Fruit fly (Drosophila melanogaster) whole organism, adult: Measurements from ENCODE around the gene Nepl18.

Source experiments
- CG11617 ChIP-seq: fragments of 200-800 bp; sonication (Bioruptor generic); optimal IDR thresholded peaks from 2 replicates; lab custom pipeline; 2017; ENCODE audit warnings: mild to moderate bottlenecking, missing biosample characterization, missing genetic modification reagents, missing genetic modification characterization
- CG12768 ChIP-seq: fragments of 200-800 bp; sonication (Bioruptor generic); optimal IDR thresholded peaks from 2 replicates; lab custom pipeline; 2017; ENCODE audit warnings: missing biosample characterization, missing genetic modification characterization, mild to moderate bottlenecking, moderate library complexity, missing genetic modification reagents
- CG14711 ChIP-seq: fragments of 200-800 bp; sonication (Bioruptor generic); optimal IDR thresholded peaks from 2 replicates; lab custom pipeline; 2018; ENCODE audit warnings: missing biosample characterization, mild to moderate bottlenecking, missing genetic modification characterization, moderate library complexity
- CG1620 ChIP-seq: fragments of 200-800 bp; sonication (Bioruptor generic); optimal IDR thresholded peaks from 2 replicates; lab custom pipeline; 2016; ENCODE audit warnings: missing biosample characterization, missing genetic modification characterization
- CG33017 ChIP-seq: fragments of 200-800 bp; sonication (Bioruptor generic); optimal IDR thresholded peaks from 2 replicates; lab custom pipeline; 2018; ENCODE audit warnings: missing biosample characterization, mild to moderate bottlenecking, missing genetic modification characterization, moderate library complexity
- CG5204 ChIP-seq: fragments of 200-800 bp; sonication (Bioruptor generic); optimal IDR thresholded peaks from 2 replicates; lab custom pipeline; 2016; ENCODE audit warnings: missing biosample characterization, missing genetic modification characterization
- CG7045 ChIP-seq: fragments of 200-800 bp; sonication (Bioruptor generic); optimal IDR thresholded peaks from 2 replicates; lab custom pipeline; 2017; ENCODE audit warnings: missing biosample characterization, mild to moderate bottlenecking, missing genetic modification characterization
- CG7101 ChIP-seq: fragments of 200-800 bp; sonication (Bioruptor generic); optimal IDR thresholded peaks from 2 replicates; lab custom pipeline; 2018; ENCODE audit warnings: missing biosample characterization, mild to moderate bottlenecking, missing genetic modification characterization, moderate library complexity
- Clk ChIP-seq: fragments of 200-800 bp; sonication (Bioruptor generic); optimal IDR thresholded peaks from 2 replicates; lab custom pipeline; 2017; ENCODE audit warnings: missing biosample characterization, missing genetic modification characterization
- Crg-1 ChIP-seq: fragments of 200-800 bp; sonication (Bioruptor generic); optimal IDR thresholded peaks from 2 replicates; lab custom pipeline; 2016; ENCODE audit warnings: missing biosample characterization, missing genetic modification characterization
- Hr96 ChIP-seq: fragments of 200-800 bp; sonication (Bioruptor generic); optimal IDR thresholded peaks from 2 replicates; lab custom pipeline; 2016; ENCODE audit warnings: missing biosample characterization, missing genetic modification characterization
- Mnt ChIP-seq: fragments of 200-800 bp; sonication (Bioruptor generic); optimal IDR thresholded peaks from 2 replicates; lab custom pipeline; 2016; ENCODE audit warnings: missing biosample characterization, mild to moderate bottlenecking, missing genetic modification characterization
- bab1 ChIP-seq: fragments of 200-800 bp; sonication (Bioruptor generic); optimal IDR thresholded peaks from 3 replicates; lab custom pipeline; 2019; ENCODE audit warnings: missing biosample characterization, mild to moderate bottlenecking, missing genetic modification characterization, moderate library complexity
- cic ChIP-seq: fragments of 200-800 bp; sonication (Bioruptor generic); optimal IDR thresholded peaks from 2 replicates; lab custom pipeline; 2017; ENCODE audit warnings: missing biosample characterization, mild to moderate bottlenecking, missing genetic modification characterization, moderate library complexity
- cnc ChIP-seq, 2 experiments: fragments of >200 bp; optimal IDR thresholded peaks; 2 replicates each; lab custom pipeline; 2017
- kay ChIP-seq: fragments of 200-800 bp; sonication (Bioruptor generic); peaks from one replicate; lab custom pipeline; 2016; ENCODE audit warnings: missing biosample characterization, missing genetic modification characterization, borderline replicate concordance
- ovo ChIP-seq: fragments of 200-800 bp; sonication (Bioruptor generic); optimal IDR thresholded peaks from 2 replicates; lab custom pipeline; 2016; ENCODE audit warnings: missing biosample characterization, missing genetic modification characterization
- pad ChIP-seq: fragments of 200-800 bp; sonication (Bioruptor generic); optimal IDR thresholded peaks from 3 replicates; lab custom pipeline; 2017; ENCODE audit warnings: missing biosample characterization, missing genetic modification characterization, mild to moderate bottlenecking, moderate library complexity, missing genetic modification reagents
- tj ChIP-seq: fragments of 200-800 bp; sonication (Bioruptor generic); optimal IDR thresholded peaks from 3 replicates; lab custom pipeline; 2017; ENCODE audit warnings: missing biosample characterization, mild to moderate bottlenecking, missing genetic modification characterization, moderate library complexity
- toe ChIP-seq: fragments of 200-800 bp; sonication (Bioruptor generic); optimal IDR thresholded peaks from 2 replicates; lab custom pipeline; 2016; ENCODE audit warnings: missing biosample characterization, missing genetic modification characterization

Gene Nepl18

DNA sequence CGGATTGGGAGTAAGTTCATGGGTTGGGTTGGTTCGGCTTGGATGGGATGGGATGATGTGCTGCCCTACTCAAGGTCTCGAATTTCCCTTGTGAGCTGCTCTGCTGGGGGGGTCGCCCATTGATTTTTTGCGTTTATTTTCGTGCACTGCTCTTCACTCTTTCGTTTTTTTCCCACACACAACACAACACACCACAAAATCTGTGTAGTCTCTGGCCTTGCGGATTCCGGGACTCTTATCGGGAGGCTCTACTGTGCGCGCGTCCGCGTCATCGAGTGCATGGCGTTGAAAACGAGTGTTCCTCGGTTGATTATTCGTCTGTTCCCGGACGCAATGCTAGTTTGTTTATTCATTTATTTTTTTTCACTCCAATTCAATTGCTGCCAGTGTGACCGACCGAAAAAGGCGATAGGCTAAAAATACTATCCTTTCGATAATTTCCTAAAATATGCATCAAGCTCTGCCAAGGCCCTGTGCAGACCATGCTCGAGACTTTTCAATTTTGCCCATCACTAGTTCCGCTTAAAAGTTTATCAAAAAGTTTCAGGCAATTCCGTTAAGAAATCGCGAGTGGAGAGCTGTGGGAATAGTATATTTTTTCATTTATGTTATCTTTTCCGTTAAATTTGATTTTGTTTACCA lies 43.7 kb upstream of the Nepl18 start, which contains the start of gene WASp:
Gene WASp, minus strand, starts transcription at position 399 of the 642 bp plus-strand sequence.
- peak; percentile 66 for TF ChIP-seq ovo (GFP tag; lab: Kevin White, UChicago)
- peak; percentile 5 for TF ChIP-seq tj (GFP tag; lab: Kevin White, UChicago)
- TF ChIP-seq Crg-1 (GFP tag; lab: Kevin White, UChicago), result peak; percentile 24
- peak; percentile 70 for TF ChIP-seq CG7101 (tag; lab: Kevin White, UChicago)
- no peak for TF ChIP-seq CG11617
- no peak for TF ChIP-seq CG12768 (GFP tag; lab: Kevin White, UChicago)
- TF ChIP-seq bab1 (GFP tag; lab: Kevin White, UChicago), result peak; percentile 76
- TF ChIP-seq Mnt (GFP tag; lab: Kevin White, UChicago), result peak; percentile 43
- TF ChIP-seq CG5204 (GFP tag; lab: Kevin White, UChicago), result peak; percentile 6
- TF ChIP-seq CG1620, result peak; percentile 56
- TF ChIP-seq CG33017 (tag; lab: Kevin White, UChicago), result peak; percentile 32
- TF ChIP-seq Clk (GFP tag; lab: Kevin White, UChicago), result no peak
- TF ChIP-seq CG14711, result peak; percentile 33
- TF ChIP-seq pad (GFP tag; lab: Kevin White, UChicago), result peak; percentile 18
- peak; percentile 40 for TF ChIP-seq Hr96 (GFP tag; lab: Kevin White, UChicago)
- no peak for TF ChIP-seq CG7045 (GFP tag; lab: Kevin White, UChicago)
- peak; percentile 2 for TF ChIP-seq toe (GFP tag; lab: Kevin White, UChicago)
- TF ChIP-seq cnc (optimal IDR thresholded peaks at IDR 0.05; lab: Kevin White, UChicago), result no peak
- TF ChIP-seq kay (GFP tag; lab: Kevin White, UChicago), result no peak
- peak; percentile 14 for TF ChIP-seq cic

DNA sequence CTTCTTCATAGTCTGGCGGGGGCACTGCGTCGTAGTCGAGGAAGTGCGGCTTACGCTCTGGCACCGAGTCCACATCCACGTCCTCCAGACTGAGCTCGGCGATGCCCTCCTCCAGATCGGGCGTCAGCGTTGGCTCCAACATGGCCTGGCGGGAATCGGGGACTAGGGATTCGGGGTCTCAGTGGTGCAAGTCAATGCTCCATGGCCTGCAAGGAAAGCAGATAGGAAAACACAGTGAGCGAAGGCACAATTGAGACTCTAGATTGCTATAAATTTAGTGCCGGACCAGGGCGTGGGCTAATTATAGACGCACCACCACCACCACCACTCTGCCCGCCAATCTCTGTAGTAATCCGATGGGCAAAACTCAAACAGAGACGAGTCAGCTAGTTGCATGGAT lies 34.8 kb upstream of the Nepl18 start:
- no peak for TF ChIP-seq tj (GFP tag; lab: Kevin White, UChicago)
- TF ChIP-seq CG11617, result no peak
- TF ChIP-seq CG7101 (tag; lab: Kevin White, UChicago), result no peak
- TF ChIP-seq CG7045 (GFP tag; lab: Kevin White, UChicago), result no peak
- TF ChIP-seq kay (GFP tag; lab: Kevin White, UChicago), result no peak
- no peak for TF ChIP-seq CG33017 (tag; lab: Kevin White, UChicago)
- TF ChIP-seq cnc (optimal IDR thresholded peaks at IDR 0.05; lab: Kevin White, UChicago), result no peak
- TF ChIP-seq Hr96 (GFP tag; lab: Kevin White, UChicago), result no peak
- no peak for TF ChIP-seq bab1 (GFP tag; lab: Kevin White, UChicago)
- TF ChIP-seq CG14711, result no peak
- no peak for TF ChIP-seq Clk (GFP tag; lab: Kevin White, UChicago)
- TF ChIP-seq CG12768 (GFP tag; lab: Kevin White, UChicago), result no peak

DNA sequence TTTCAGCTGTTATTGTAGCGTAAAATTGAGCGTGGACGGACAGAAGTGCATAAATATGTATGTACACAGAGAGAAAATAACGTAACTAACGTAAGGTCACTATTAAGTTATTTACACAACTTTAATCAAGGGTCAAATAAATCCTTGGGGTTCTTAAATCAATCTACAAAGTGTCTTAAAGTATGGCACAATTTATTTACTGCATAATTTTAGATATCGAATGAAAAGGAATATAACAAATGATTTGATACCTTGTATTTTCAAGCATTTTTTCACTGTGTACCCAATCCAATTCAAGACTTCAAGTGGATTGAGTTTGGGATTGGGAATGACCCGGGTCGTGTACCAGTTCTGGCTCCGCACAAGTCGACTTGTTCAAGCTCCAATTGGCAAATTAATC lies 33.5 kb upstream of the Nepl18 start:
- TF ChIP-seq CG7045 (GFP tag; lab: Kevin White, UChicago) (no peak), Hr96 (GFP tag; lab: Kevin White, UChicago) (no peak), kay (GFP tag; lab: Kevin White, UChicago) (no peak), cic (no peak), CG7101 (tag; lab: Kevin White, UChicago) (no peak), toe (GFP tag; lab: Kevin White, UChicago) (no peak), cnc (optimal IDR thresholded peaks at IDR 0.05; lab: Kevin White, UChicago) (no peak), bab1 (GFP tag; lab: Kevin White, UChicago) (no peak), CG14711 (no peak), Crg-1 (GFP tag; lab: Kevin White, UChicago) (no peak), CG11617 (no peak), tj (GFP tag; lab: Kevin White, UChicago) (no peak), CG33017 (tag; lab: Kevin White, UChicago) (no peak), pad (GFP tag; lab: Kevin White, UChicago) (no peak)

DNA sequence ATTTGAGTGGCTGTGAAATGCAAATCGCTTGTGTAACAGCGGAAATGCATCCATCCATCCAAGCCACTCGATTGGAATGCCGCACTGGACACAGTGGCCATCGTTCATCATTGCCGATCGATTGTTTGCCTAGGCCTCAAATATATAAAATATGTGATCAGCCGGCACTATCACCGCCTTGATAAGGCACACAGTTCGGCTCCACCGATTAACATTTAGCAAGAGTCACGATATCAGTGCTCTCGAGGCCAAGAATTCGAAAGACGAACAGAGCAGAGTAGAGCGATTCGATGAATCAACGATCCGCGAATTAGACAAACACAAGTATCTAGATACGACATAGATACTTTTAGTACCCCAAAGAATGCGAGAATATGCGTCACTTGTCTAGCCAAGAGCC lies 33.0 kb upstream of the Nepl18 start:
- TF ChIP-seq Crg-1 (GFP tag; lab: Kevin White, UChicago) (no peak), cic (peak; percentile 4)

DNA sequence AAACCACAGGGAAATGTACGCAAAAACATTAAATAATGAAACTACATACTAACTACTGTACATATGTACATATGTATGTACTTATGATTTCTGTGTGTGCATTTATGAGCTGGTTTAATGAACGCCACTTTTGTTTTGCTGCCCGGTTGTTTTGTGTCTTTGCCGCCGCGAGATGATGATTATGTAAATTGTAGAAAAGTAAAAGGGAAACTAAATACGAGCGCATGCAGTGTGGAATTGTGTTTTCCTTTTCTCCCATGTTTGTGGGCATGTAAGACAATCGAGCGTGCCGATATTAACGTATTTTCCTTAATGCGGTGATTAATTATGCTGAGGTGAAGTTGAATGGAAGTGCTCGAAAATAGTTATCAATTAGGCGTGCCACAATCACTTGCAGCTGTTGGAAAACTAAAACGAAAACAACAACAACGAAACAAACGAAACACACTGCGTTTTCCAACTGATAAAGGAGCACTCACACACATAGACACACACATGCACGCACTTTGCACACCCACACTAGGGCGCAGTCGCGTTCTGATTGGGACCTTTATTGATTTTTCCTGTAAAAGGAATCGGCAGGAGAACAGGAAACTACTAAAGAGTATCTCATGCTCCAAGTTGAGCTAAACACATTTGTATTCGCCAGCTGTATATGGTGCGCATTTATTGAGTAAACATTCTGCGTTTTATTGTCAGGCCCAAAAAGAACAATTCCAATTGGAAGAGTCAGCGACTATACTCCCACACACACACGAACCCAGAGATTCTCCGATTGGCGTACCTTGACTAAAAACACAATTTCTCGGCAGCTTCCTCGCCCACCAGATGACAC lies 31.4 kb upstream of the Nepl18 start:
- no peak for TF ChIP-seq CG7101 (tag; lab: Kevin White, UChicago)
- no peak for TF ChIP-seq ovo (GFP tag; lab: Kevin White, UChicago)
- TF ChIP-seq tj (GFP tag; lab: Kevin White, UChicago), result peak; percentile 61
- no peak for TF ChIP-seq CG33017 (tag; lab: Kevin White, UChicago)
- no peak for TF ChIP-seq Crg-1 (GFP tag; lab: Kevin White, UChicago)
